Fruit fly (Drosophila melanogaster): ENCODE data around the gene ttm2.

dm6 chr3L:231504-231903, 43.5 kb upstream of the ttm2 start, which contains the start of gene CG42846:
- TF ChIP-seq psq (optimal IDR thresholded peaks at IDR 0.05), result no peak
- TF ChIP-seq pan (optimal IDR thresholded peaks at IDR 0.05), result no peak
- no peak for TF ChIP-seq usp (GFP tag; optimal IDR thresholded peaks at IDR 0.05)
- TF ChIP-seq CG8478 (optimal IDR thresholded peaks at IDR 0.05), result no peak
